Worm (Caenorhabditis elegans): Measurements from ENCODE around the gene clec-185.
"Not testable (repeated sequence)": the region's sequence is repeated elsewhere in the genome, so short reads cannot be mapped to it uniquely, and the experiment has no call there.

ce11 chrIV:12476942-12477341 is 38.5 kb downstream of the clec-185 start, which contains the start of gene T04A11.1:
- TF ChIP-seq ceh-22, pha-4, nhr-11, sdc-2 (tag; optimal IDR thresholded peaks at IDR 0.05): not testable (repeated sequence)

Data from whole organism, late embryonic.